Worm (Caenorhabditis elegans) whole organism, mixed stage, embryonic: Measurements from ENCODE around the gene him-10.

Experiments
- ceh-43 ChIP-seq: fragments of 200-800 bp; sonication (Bioruptor generic); optimal IDR thresholded peaks from 2 replicates; lab custom pipeline; 2018; ENCODE audit warnings: mild to moderate bottlenecking, missing genetic modification characterization, moderate library complexity, missing compliant biosample characterization
- ces-1 ChIP-seq: fragments of 150-350 bp; optimal IDR thresholded peaks from 2 replicates; lab custom pipeline; 2014; ENCODE audit warnings: missing biosample characterization, missing genetic modification reagents, missing genetic modification characterization
- cnd-1 ChIP-seq: fragments of 200-800 bp; sonication (Bioruptor generic); optimal IDR thresholded peaks from 2 replicates; lab custom pipeline; 2018; ENCODE audit warnings: mild to moderate bottlenecking, missing genetic modification characterization, missing compliant biosample characterization
- flh-1 ChIP-seq: fragments of 200-800 bp; sonication (Bioruptor generic); optimal IDR thresholded peaks from 2 replicates; lab custom pipeline; 2018; ENCODE audit warnings: mild to moderate bottlenecking, missing genetic modification characterization, moderate library complexity, missing compliant biosample characterization
- hlh-1 ChIP-seq: fragments of 150-350 bp; optimal IDR thresholded peaks from 2 replicates; lab custom pipeline; 2014; ENCODE audit warnings: missing biosample characterization, missing genetic modification reagents, missing genetic modification characterization
- lin-13 ChIP-seq: fragments of 150-350 bp; optimal IDR thresholded peaks from 2 replicates; lab custom pipeline; 2014; ENCODE audit warnings: missing biosample characterization, missing genetic modification characterization
- mep-1 ChIP-seq: fragments of 150-350 bp; optimal IDR thresholded peaks from 2 replicates; lab custom pipeline; 2017; ENCODE audit warnings: missing biosample characterization, missing genetic modification reagents, missing genetic modification characterization, inconsistent platforms
- nhr-237 ChIP-seq: fragments of 150-350 bp; optimal IDR thresholded peaks from 2 replicates; lab custom pipeline; 2014; ENCODE audit warnings: missing biosample characterization, missing genetic modification characterization
- sptf-1 ChIP-seq: sonication (generic microtip); optimal IDR thresholded peaks from 2 replicates; lab custom pipeline; 2017; ENCODE audit warnings: mild to moderate bottlenecking, missing genetic modification characterization, moderate library complexity, missing compliant biosample characterization

Gene him-10

DNA sequence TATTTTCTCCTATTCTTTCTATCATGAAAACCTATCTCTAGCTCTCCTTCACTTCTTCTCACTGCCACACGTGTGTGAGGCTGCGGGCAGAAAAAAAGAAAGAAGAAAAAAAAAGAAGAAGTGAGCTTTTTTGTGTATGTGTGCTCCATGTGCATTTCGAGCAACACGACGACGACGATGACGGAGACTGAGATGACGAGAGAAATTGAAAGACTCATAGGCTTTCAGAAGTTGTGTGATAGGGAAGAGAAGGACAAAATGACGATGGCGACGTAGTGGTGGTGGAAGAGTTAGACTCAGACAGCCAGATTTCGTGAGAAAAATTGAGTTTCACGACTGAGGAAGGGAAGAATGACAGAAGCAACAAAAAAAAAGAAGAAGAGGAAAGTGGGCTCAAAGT, 42.4 kb downstream of the him-10 start:
- no peak for TF ChIP-seq lin-13
- peak; percentile 85 for TF ChIP-seq ces-1 (GFP tag; lab: Kevin White, UChicago)
- no peak for TF ChIP-seq ceh-43 (GFP tag; lab: Kevin White, UChicago)
- TF ChIP-seq, all 35 proteins: peak for 1

DNA sequence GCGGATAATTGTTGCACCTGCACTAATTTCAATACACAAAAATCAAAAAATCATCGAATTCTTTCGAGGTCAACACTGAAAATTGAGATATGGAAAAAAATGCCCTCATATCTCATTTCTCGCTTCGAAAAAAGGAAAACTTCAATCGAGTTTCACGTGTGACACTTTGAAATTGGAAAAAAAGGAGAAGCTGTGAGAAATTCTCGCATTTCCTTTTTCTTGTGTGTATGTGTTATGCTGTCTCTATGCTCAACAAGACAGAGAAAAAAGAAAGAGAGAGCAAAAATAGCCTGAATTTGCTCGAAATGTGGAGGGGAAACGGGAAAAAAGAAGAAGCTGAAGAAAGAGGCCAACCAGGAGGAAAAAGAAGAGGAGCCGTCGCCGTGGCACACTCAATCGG, 43.4 kb downstream of the him-10 start:
- TF ChIP-seq ces-1 (GFP tag; lab: Kevin White, UChicago): peak; percentile 39
- TF ChIP-seq ceh-43 (GFP tag; lab: Kevin White, UChicago): no peak

DNA sequence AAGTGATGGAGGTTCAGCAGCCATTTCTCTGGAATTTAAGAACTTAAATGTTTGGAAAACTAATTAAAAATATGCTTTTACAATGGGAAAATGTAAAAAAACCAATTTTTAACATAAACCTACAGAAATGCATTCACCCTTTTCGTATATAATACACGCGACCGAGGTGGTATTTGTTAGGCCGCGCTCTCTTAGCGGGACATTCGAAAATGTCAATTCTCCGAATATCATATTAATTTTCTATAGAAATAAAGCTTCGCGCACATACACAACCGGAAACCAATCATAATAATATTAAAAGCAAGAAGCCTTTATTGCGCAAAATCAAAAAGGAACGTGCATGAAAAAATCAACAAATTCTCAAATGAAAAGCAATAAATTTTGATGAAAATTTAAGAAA, 50.2 kb downstream of the him-10 start, which contains the start of gene ddx-23:
TSS of gene ddx-23 (minus strand) at position 30 of the 400 bp plus-strand sequence.
- TF ChIP-seq ces-1 (GFP tag; lab: Kevin White, UChicago) (peak; percentile 57), mep-1 (tag; lab: Kevin White, UChicago) (no peak), hlh-1 (tag; lab: Kevin White, UChicago) (no peak), flh-1 (GFP tag; lab: Kevin White, UChicago) (no peak), sptf-1 (tag; lab: Kevin White, UChicago) (no peak), cnd-1 (tag; lab: Kevin White, UChicago) (no peak), nhr-237 (tag; lab: Kevin White, UChicago) (no peak)
